Worm (Caenorhabditis elegans) whole organism, midembryonic: ENCODE measurements around the gene tdc-1.

Source experiments
- cog-1 ChIP-seq: sonication (generic microtip); optimal IDR thresholded peaks from 2 replicates; lab custom pipeline; 2016; ENCODE audit warnings: missing genetic modification characterization, missing compliant biosample characterization
- ref-1 ChIP-seq: fragments of 200-800 bp; sonication (Bioruptor generic); conservative IDR thresholded peaks from 2 replicates; pipeline ENCODE4 v1.3.6; 2022; ENCODE audit warnings: missing genetic modification reagents, missing genetic modification characterization, missing compliant biosample characterization

ce11 chrII:8276057-8276456, 5.7 kb downstream of the tdc-1 start, which contains the start of the genes gei-14 and slc-25A32:
- TF ChIP-seq cog-1 (tag; lab: Kevin White, UChicago), result no peak
- TF ChIP-seq ref-1 (GFP tag; lab: Robert Waterston, UW), result no peak
